Fruit fly (Drosophila melanogaster): ENCODE data around the gene CG32121.
A peak's percentile ranks its signal among the peaks of the same experiment; 100 is the strongest.

Gene CG32121

dm6 chr3L:13403141-13403867 is 18.8 kb downstream of the CG32121 start:
- TF ChIP-seq Hnf4 (GFP tag; optimal IDR thresholded peaks at IDR 0.05) (no peak), Hr83 (GFP tag; optimal IDR thresholded peaks at IDR 0.05; ENCODE audit: poor library complexity, severe bottlenecking) (no peak), sv (GFP tag; optimal IDR thresholded peaks at IDR 0.05) (no peak), HLH106 (tag; optimal IDR thresholded peaks at IDR 0.05) (no peak), Rel (GFP tag; optimal IDR thresholded peaks at IDR 0.05) (no peak), Rel (tag; optimal IDR thresholded peaks at IDR 0.05) (no peak), GATAd (GFP tag; optimal IDR thresholded peaks at IDR 0.05) (no peak), CrebA (GFP tag; optimal IDR thresholded peaks at IDR 0.05; ENCODE audit: borderline replicate concordance) (no peak), lola (GFP tag; optimal IDR thresholded peaks at IDR 0.05) (no peak), Myc (optimal IDR thresholded peaks at IDR 0.05) (no peak), psq (GFP tag; optimal IDR thresholded peaks at IDR 0.05) (no peak), ey (GFP tag; optimal IDR thresholded peaks at IDR 0.05) (no peak), Vsx2 (GFP tag; optimal IDR thresholded peaks at IDR 0.05; ENCODE audit: partially characterized antibody) (no peak)

- peak; percentile 38 for TF ChIP-seq Jra (GFP tag; optimal IDR thresholded peaks at IDR 0.05)
- peak; percentile 35 for TF ChIP-seq jim (GFP tag; optimal IDR thresholded peaks at IDR 0.05)
- peak; percentile 32 for TF ChIP-seq Sp1 (GFP tag; optimal IDR thresholded peaks at IDR 0.05)
- no peak for TF ChIP-seq dl (GFP tag; optimal IDR thresholded peaks at IDR 0.05; ENCODE audit: insufficient read depth in 1 of 2, partially characterized antibody in 2 of 2)
Observed at dm6 chr3L:13400872-13401418, 21.2 kb downstream of the CG32121 start, which contains the start of gene sens. TSS of gene sens (minus strand) at chr3L:13401125.

dm6 chr3L:13397656-13398055 is 24.5 kb downstream of the CG32121 start:
- no peak for TF ChIP-seq Myc (optimal IDR thresholded peaks at IDR 0.05)
- no peak for TF ChIP-seq Mio (GFP tag; optimal IDR thresholded peaks at IDR 0.05)
- TF ChIP-seq HLH106 (tag; optimal IDR thresholded peaks at IDR 0.05): no peak
- no peak for TF ChIP-seq OdsH (GFP tag; optimal IDR thresholded peaks at IDR 0.05)
- TF ChIP-seq dl (GFP tag; optimal IDR thresholded peaks at IDR 0.05; ENCODE audit: insufficient read depth in 1 of 2, partially characterized antibody in 2 of 2): no peak
- TF ChIP-seq Vsx2 (GFP tag; optimal IDR thresholded peaks at IDR 0.05; ENCODE audit: partially characterized antibody): no peak
- TF ChIP-seq Jra (GFP tag; optimal IDR thresholded peaks at IDR 0.05): no peak
- no peak for TF ChIP-seq sv (GFP tag; optimal IDR thresholded peaks at IDR 0.05)
- no peak for TF ChIP-seq Sp1 (GFP tag; optimal IDR thresholded peaks at IDR 0.05)
- no peak for TF ChIP-seq rgr (GFP tag; optimal IDR thresholded peaks at IDR 0.05)
- no peak for TF ChIP-seq usp (GFP tag; optimal IDR thresholded peaks at IDR 0.05)
- no peak for TF ChIP-seq Hr83 (GFP tag; optimal IDR thresholded peaks at IDR 0.05; ENCODE audit: poor library complexity, severe bottlenecking)
- TF ChIP-seq h (GFP tag; optimal IDR thresholded peaks at IDR 0.05): no peak

dm6 chr3L:13393538-13393937 is 28.6 kb downstream of the CG32121 start:
- TF ChIP-seq CG9705 (GFP tag; optimal IDR thresholded peaks at IDR 0.05) (no peak), jim (GFP tag; optimal IDR thresholded peaks at IDR 0.05) (no peak), Sp1 (GFP tag; optimal IDR thresholded peaks at IDR 0.05) (no peak), Hr78 (GFP tag; optimal IDR thresholded peaks at IDR 0.05) (no peak), foxo (GFP tag; optimal IDR thresholded peaks at IDR 0.05) (peak in 1 of 2 experiments; percentile 20), HLH106 (tag; optimal IDR thresholded peaks at IDR 0.05) (peak; percentile 23), dmrt93B (GFP tag; optimal IDR thresholded peaks at IDR 0.05) (no peak), brk (GFP tag; optimal IDR thresholded peaks at IDR 0.05) (no peak), usp (GFP tag; optimal IDR thresholded peaks at IDR 0.05) (no peak), CrebA (GFP tag; optimal IDR thresholded peaks at IDR 0.05; ENCODE audit: borderline replicate concordance) (no peak), OdsH (GFP tag; optimal IDR thresholded peaks at IDR 0.05) (peak; percentile 22)

- TF ChIP-seq HLH106 (tag; optimal IDR thresholded peaks at IDR 0.05) (no peak), Dif (GFP tag; optimal IDR thresholded peaks at IDR 0.05; ENCODE audit: partially characterized antibody) (no peak), pan (optimal IDR thresholded peaks at IDR 0.05) (no peak), CG9705 (GFP tag; optimal IDR thresholded peaks at IDR 0.05) (no peak), Hr83 (GFP tag; optimal IDR thresholded peaks at IDR 0.05; ENCODE audit: poor library complexity, severe bottlenecking) (no peak), CrebA (GFP tag; optimal IDR thresholded peaks at IDR 0.05; ENCODE audit: borderline replicate concordance) (no peak), lola (GFP tag; optimal IDR thresholded peaks at IDR 0.05) (no peak), Myc (optimal IDR thresholded peaks at IDR 0.05) (no peak)
Observed at dm6 chr3L:13389834-13390233, 32.3 kb downstream of the CG32121 start, which contains the start of gene Poc1. TSS of gene Poc1 (minus strand) at chr3L:13390006.
